Worm (Caenorhabditis elegans) whole organism, mixed stage, embryonic: Measurements from ENCODE around the gene orc-1.

Experiments used
- ceh-39 ChIP-seq: fragments of 150-350 bp; optimal IDR thresholded peaks from 2 replicates; lab custom pipeline; 2014; ENCODE audit warnings: missing biosample characterization, missing genetic modification characterization
- elt-1 ChIP-seq: sonication (generic microtip); optimal IDR thresholded peaks from 2 replicates; lab custom pipeline; 2017; ENCODE audit warnings: missing genetic modification characterization, mild to moderate bottlenecking, missing compliant biosample characterization, antibody characterized with exemption, moderate library complexity, borderline replicate concordance; ENCODE audit not compliant: insufficient read depth
- ham-2 ChIP-seq: fragments of 200-800 bp; sonication (Bioruptor generic); optimal IDR thresholded peaks from 2 replicates; lab custom pipeline; 2018; ENCODE audit warnings: mild to moderate bottlenecking, missing genetic modification characterization, missing compliant biosample characterization
- nhr-12 ChIP-seq: fragments of 150-350 bp; optimal IDR thresholded peaks from 2 replicates; lab custom pipeline; 2014; ENCODE audit warnings: missing biosample characterization, missing genetic modification characterization
- nhr-237 ChIP-seq: fragments of 150-350 bp; optimal IDR thresholded peaks from 2 replicates; lab custom pipeline; 2014; ENCODE audit warnings: missing biosample characterization, missing genetic modification characterization
- nhr-28 ChIP-seq: fragments of 150-350 bp; optimal IDR thresholded peaks from 2 replicates; lab custom pipeline; 2014; ENCODE audit warnings: missing biosample characterization, missing genetic modification characterization
- nhr-76 ChIP-seq: sonication (generic microtip); optimal IDR thresholded peaks from 2 replicates; lab custom pipeline; 2017; ENCODE audit warnings: missing biosample characterization, missing genetic modification characterization
- snpc-4 ChIP-seq: fragments of 150-350 bp; optimal IDR thresholded peaks from 2 replicates; lab custom pipeline; 2014; ENCODE audit warnings: missing biosample characterization, missing genetic modification characterization
- sptf-1 ChIP-seq: sonication (generic microtip); optimal IDR thresholded peaks from 2 replicates; lab custom pipeline; 2017; ENCODE audit warnings: mild to moderate bottlenecking, missing genetic modification characterization, moderate library complexity, missing compliant biosample characterization
- tbx-8 ChIP-seq: fragments of 200-800 bp; sonication (Bioruptor generic); optimal IDR thresholded peaks from 2 replicates; lab custom pipeline; 2018; ENCODE audit warnings: mild to moderate bottlenecking, missing genetic modification characterization, moderate library complexity, missing compliant biosample characterization
- unc-39 ChIP-seq: fragments of 150-350 bp; optimal IDR thresholded peaks from 2 replicates; lab custom pipeline; 2014; ENCODE audit warnings: missing biosample characterization, missing genetic modification characterization

- TF ChIP-seq nhr-76 (tag; lab: Kevin White, UChicago) (no peak), tbx-8 (GFP tag; lab: Kevin White, UChicago) (no peak), ceh-39 (tag; lab: Kevin White, UChicago) (no peak), ham-2 (GFP tag; lab: Kevin White, UChicago) (no peak), elt-1 (tag; lab: Kevin White, UChicago) (no peak), nhr-237 (tag; lab: Kevin White, UChicago) (no peak), snpc-4 (tag; lab: Kevin White, UChicago) (no peak), nhr-12 (tag; lab: Kevin White, UChicago) (no peak), sptf-1 (tag; lab: Kevin White, UChicago) (no peak), nhr-28 (tag; lab: Kevin White, UChicago) (no peak), unc-39 (tag; lab: Kevin White, UChicago) (no peak)
Observed at ce11 chrIII:10600138-10600626, 42.7 kb upstream of the orc-1 start, which contains the start of gene epg-6.
